Worm (Caenorhabditis elegans) whole organism, midembryonic: ENCODE data around the gene unc-53.

ENCODE experiments used
- T22C8.4 ChIP-seq: fragments of 200-800 bp; sonication (Bioruptor generic); IDR thresholded peaks from 2 replicates; pipeline ENCODE4 v1.3.6; 2022; ENCODE audit warnings: missing genetic modification characterization, missing compliant biosample characterization
- flt-1 ChIP-seq: fragments of 200-800 bp; sonication (Bioruptor generic); IDR thresholded peaks from 2 replicates; pipeline ENCODE4 v1.3.6; 2022; ENCODE audit warnings: missing genetic modification characterization, missing compliant biosample characterization
- med-1 ChIP-seq: sonication (generic microtip); optimal IDR thresholded peaks from 2 replicates; lab custom pipeline; 2017; ENCODE audit warnings: missing genetic modification characterization, mild to moderate bottlenecking, missing compliant biosample characterization, antibody characterized with exemption, missing genetic modification reagents; ENCODE audit not compliant: insufficient read depth
- ref-1 ChIP-seq: fragments of 200-800 bp; sonication (Bioruptor generic); conservative IDR thresholded peaks from 2 replicates; pipeline ENCODE4 v1.3.6; 2022; ENCODE audit warnings: missing genetic modification reagents, missing genetic modification characterization, missing compliant biosample characterization
- ztf-23 ChIP-seq: fragments of 200-800 bp; sonication (Bioruptor generic); IDR thresholded peaks from 2 replicates; pipeline ENCODE4 v1.3.6; 2022; ENCODE audit warnings: missing genetic modification reagents, missing genetic modification characterization, missing compliant biosample characterization
- ztf-29 ChIP-seq: fragments of 200-800 bp; sonication (Bioruptor generic); IDR thresholded peaks from 2 replicates; pipeline ENCODE4 v1.3.6; 2022; ENCODE audit warnings: missing genetic modification reagents, missing genetic modification characterization, missing compliant biosample characterization

DNA sequence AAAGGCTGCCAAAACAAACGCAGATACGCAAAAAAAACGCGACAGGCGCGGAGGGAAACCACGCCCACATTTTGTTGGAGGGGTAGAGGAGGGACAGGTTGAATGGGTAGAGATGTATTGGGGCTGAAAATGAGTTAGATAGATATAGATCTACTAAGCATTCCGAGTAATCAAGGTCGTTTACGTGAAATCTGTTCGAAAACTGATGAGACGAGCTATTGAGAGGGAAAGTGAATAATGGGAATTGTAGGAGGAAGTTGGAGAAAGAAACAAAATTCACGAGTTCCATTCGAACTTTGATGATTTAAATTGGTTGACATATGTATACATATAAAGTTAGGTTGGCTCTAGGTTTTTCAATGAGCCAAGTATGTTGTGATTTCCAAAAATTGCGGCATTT lies 72.4 kb downstream of the unc-53 start:
- TF ChIP-seq ztf-29 (GFP tag; lab: Robert Waterston, UW) = no peak
- no peak for TF ChIP-seq med-1 (GFP tag; lab: Kevin White, UChicago)
- TF ChIP-seq flt-1 (GFP tag; lab: Robert Waterston, UW) = no peak
- TF ChIP-seq T22C8.4 (GFP tag; lab: Robert Waterston, UW) = no peak
- TF ChIP-seq ztf-23 = no peak
- TF ChIP-seq ref-1 (GFP tag; lab: Robert Waterston, UW) = no peak
